Worm (Caenorhabditis elegans) whole organism, young adult: ENCODE results near the gene Y57G11A.4.

Experiments used
- B0019.2 ChIP-seq: fragments of 200-800 bp; sonication (Bioruptor generic); conservative IDR thresholded peaks from 2 replicates; pipeline ENCODE4 v1.3.6; 2022; ENCODE audit warnings: missing genetic modification reagents, missing genetic modification characterization, missing compliant biosample characterization
- B0336.3 ChIP-seq: fragments of 200-800 bp; sonication (Bioruptor generic); IDR thresholded peaks from 2 replicates; pipeline ENCODE4 v1.3.6; 2022; ENCODE audit warnings: missing genetic modification characterization, missing compliant biosample characterization
- C17E4.6 ChIP-seq: fragments of 200-800 bp; sonication (Bioruptor generic); IDR thresholded peaks from 2 replicates; pipeline ENCODE4 v1.3.6; 2022; ENCODE audit warnings: missing genetic modification reagents, missing genetic modification characterization, missing compliant biosample characterization
- D2030.7 ChIP-seq: fragments of 200-800 bp; sonication (Bioruptor generic); IDR thresholded peaks from 2 replicates; pipeline ENCODE4 v1.3.6; 2022; ENCODE audit warnings: missing genetic modification reagents, missing genetic modification characterization, missing compliant biosample characterization
- F33H1.4 ChIP-seq: fragments of 200-800 bp; sonication (Bioruptor generic); IDR thresholded peaks from 2 replicates; pipeline ENCODE4 v1.3.6; 2022; ENCODE audit warnings: missing genetic modification reagents, missing genetic modification characterization, missing compliant biosample characterization
- F39B2.1 ChIP-seq: fragments of 200-800 bp; sonication (Bioruptor generic); IDR thresholded peaks from 2 replicates; pipeline ENCODE4 v1.3.6; 2022; ENCODE audit warnings: missing genetic modification reagents, missing genetic modification characterization, missing compliant biosample characterization
- F49E8.2 ChIP-seq: sonication (generic microtip); optimal IDR thresholded peaks from 3 replicates; lab custom pipeline; 2017; ENCODE audit warnings: missing genetic modification characterization, mild to moderate bottlenecking, missing compliant biosample characterization, antibody characterized with exemption, moderate library complexity; ENCODE audit not compliant: insufficient read depth
- F55B11.4 ChIP-seq: sonication (generic microtip); optimal IDR thresholded peaks from 2 replicates; lab custom pipeline; 2016; ENCODE audit warnings: missing compliant biosample characterization, missing genetic modification characterization, borderline replicate concordance; ENCODE audit not compliant: insufficient read depth
- K11D2.4 ChIP-seq: fragments of 200-800 bp; sonication (Bioruptor generic); IDR thresholded peaks from 2 replicates; pipeline ENCODE4 v1.3.6; 2022; ENCODE audit warnings: missing genetic modification reagents, missing genetic modification characterization, missing compliant biosample characterization
- Y53F4B.3 ChIP-seq: fragments of 200-800 bp; sonication (Bioruptor generic); IDR thresholded peaks from 2 replicates; pipeline ENCODE4 v1.3.6; 2022; ENCODE audit warnings: missing genetic modification reagents, missing genetic modification characterization, missing compliant biosample characterization
- Y53G8AR.9 ChIP-seq: fragments of 200-800 bp; sonication (Bioruptor generic); conservative IDR thresholded peaks from 2 replicates; pipeline ENCODE4 v1.3.6; 2022; ENCODE audit warnings: missing genetic modification reagents, missing genetic modification characterization, missing compliant biosample characterization
- Y56A3A.18 ChIP-seq: fragments of 200-800 bp; sonication (Bioruptor generic); IDR thresholded peaks from 2 replicates; pipeline ENCODE4 v1.3.6; 2022; ENCODE audit warnings: missing genetic modification reagents, missing genetic modification characterization, missing compliant biosample characterization
- bed-1 ChIP-seq: fragments of 200-800 bp; sonication (Bioruptor generic); IDR thresholded peaks from 2 replicates; pipeline ENCODE4 v1.3.6; 2022; ENCODE audit warnings: missing genetic modification reagents, missing genetic modification characterization, missing compliant biosample characterization
- cebp-2 ChIP-seq: fragments of 200-800 bp; sonication (Bioruptor generic); IDR thresholded peaks from 2 replicates; pipeline ENCODE4 v1.3.6; 2022; ENCODE audit warnings: missing genetic modification characterization, missing compliant biosample characterization
- ceh-100 ChIP-seq: fragments of 200-800 bp; sonication (Bioruptor generic); IDR thresholded peaks from 2 replicates; pipeline ENCODE4 v1.3.6; 2022; ENCODE audit warnings: missing genetic modification reagents, missing genetic modification characterization, missing compliant biosample characterization
- ceh-27 ChIP-seq: fragments of 200-800 bp; sonication (Bioruptor generic); optimal IDR thresholded peaks from 2 replicates; lab custom pipeline; 2018; ENCODE audit warnings: mild to moderate bottlenecking, missing genetic modification characterization, moderate library complexity, missing compliant biosample characterization
- ceh-40 ChIP-seq: fragments of 200-800 bp; sonication (Bioruptor generic); IDR thresholded peaks from 2 replicates; pipeline ENCODE4 v1.3.6; 2022; ENCODE audit warnings: missing genetic modification characterization, missing compliant biosample characterization
- ceh-91 ChIP-seq: fragments of 200-800 bp; sonication (Bioruptor generic); IDR thresholded peaks from 2 replicates; pipeline ENCODE4 v1.3.6; 2022; ENCODE audit warnings: missing genetic modification reagents, missing genetic modification characterization, missing compliant biosample characterization
- dox-1 ChIP-seq: fragments of 200-800 bp; sonication (Bioruptor generic); IDR thresholded peaks from 2 replicates; pipeline ENCODE4 v1.3.6; 2022; ENCODE audit warnings: missing genetic modification reagents, missing genetic modification characterization, missing compliant biosample characterization
- dpl-1 ChIP-seq: fragments of 150-350 bp; optimal IDR thresholded peaks from 2 replicates; lab custom pipeline; 2014; ENCODE audit warnings: missing biosample characterization, missing genetic modification reagents, missing genetic modification characterization
- egrh-3 ChIP-seq: fragments of 200-800 bp; sonication (Bioruptor generic); IDR thresholded peaks from 2 replicates; pipeline ENCODE4 v1.3.6; 2022; ENCODE audit warnings: missing genetic modification reagents, missing genetic modification characterization, missing compliant biosample characterization
- ekl-4 ChIP-seq: fragments of 200-800 bp; sonication (Bioruptor generic); IDR thresholded peaks from 2 replicates; pipeline ENCODE4 v1.3.6; 2022; ENCODE audit warnings: missing genetic modification reagents, missing genetic modification characterization, missing compliant biosample characterization
- ets-4 ChIP-seq: fragments of 200-800 bp; sonication (Bioruptor generic); optimal IDR thresholded peaks from 2 replicates; lab custom pipeline; 2018; ENCODE audit warnings: mild to moderate bottlenecking, missing genetic modification characterization, missing compliant biosample characterization
- hmg-1.2 ChIP-seq: fragments of 200-800 bp; sonication (Bioruptor generic); IDR thresholded peaks from 2 replicates; pipeline ENCODE4 v1.3.6; 2022; ENCODE audit warnings: missing genetic modification reagents, missing genetic modification characterization, missing compliant biosample characterization
- hsf-1 ChIP-seq: fragments of 200-800 bp; sonication (Bioruptor generic); IDR thresholded peaks from 2 replicates; pipeline ENCODE4 v1.3.6; 2022; ENCODE audit warnings: missing genetic modification reagents, missing genetic modification characterization, missing compliant biosample characterization
- lin-54 ChIP-seq: fragments of 200-800 bp; sonication (Bioruptor generic); optimal IDR thresholded peaks from 2 replicates; lab custom pipeline; 2018; ENCODE audit warnings: mild to moderate bottlenecking, missing genetic modification characterization, missing compliant biosample characterization
- madf-6 ChIP-seq: fragments of 200-800 bp; sonication (Bioruptor generic); IDR thresholded peaks from 2 replicates; pipeline ENCODE4 v1.3.6; 2022; ENCODE audit warnings: missing genetic modification reagents, missing genetic modification characterization, missing compliant biosample characterization
- nfya-2 ChIP-seq: fragments of 200-800 bp; sonication (Bioruptor generic); IDR thresholded peaks from 2 replicates; pipeline ENCODE4 v1.3.6; 2022; ENCODE audit warnings: missing genetic modification reagents, missing genetic modification characterization, missing compliant biosample characterization
- nfyb-1 ChIP-seq: fragments of 200-800 bp; sonication (Bioruptor generic); IDR thresholded peaks from 2 replicates; pipeline ENCODE4 v1.3.6; 2022; ENCODE audit warnings: missing genetic modification reagents, missing genetic modification characterization, missing compliant biosample characterization
- snpc-3.4 ChIP-seq: sonication (generic microtip); optimal IDR thresholded peaks from 2 replicates; lab custom pipeline; 2017; ENCODE audit warnings: missing genetic modification characterization, mild to moderate bottlenecking, missing compliant biosample characterization, antibody characterized with exemption, moderate library complexity, missing genotype, missing genetic modification reagents
- tbp1 ChIP-seq: fragments of 200-800 bp; sonication (Bioruptor generic); optimal IDR thresholded peaks from 2 replicates; lab custom pipeline; 2018; ENCODE audit warnings: mild to moderate bottlenecking, missing genetic modification characterization, missing compliant biosample characterization
- xnd-1 ChIP-seq: sonication (generic microtip); optimal IDR thresholded peaks from 2 replicates; lab custom pipeline; 2016; ENCODE audit warnings: missing genotype, missing genetic modification reagents, missing genetic modification characterization, missing compliant biosample characterization
- ztf-25 ChIP-seq: fragments of 200-800 bp; sonication (Bioruptor generic); IDR thresholded peaks from 2 replicates; pipeline ENCODE4 v1.3.6; 2022; ENCODE audit warnings: missing genetic modification reagents, missing genetic modification characterization, missing compliant biosample characterization
- ztf-28 ChIP-seq: fragments of 200-800 bp; sonication (Bioruptor generic); IDR thresholded peaks from 2 replicates; pipeline ENCODE4 v1.3.6; 2022; ENCODE audit warnings: missing genetic modification reagents, missing genetic modification characterization, missing compliant biosample characterization

Gene Y57G11A.4

DNA sequence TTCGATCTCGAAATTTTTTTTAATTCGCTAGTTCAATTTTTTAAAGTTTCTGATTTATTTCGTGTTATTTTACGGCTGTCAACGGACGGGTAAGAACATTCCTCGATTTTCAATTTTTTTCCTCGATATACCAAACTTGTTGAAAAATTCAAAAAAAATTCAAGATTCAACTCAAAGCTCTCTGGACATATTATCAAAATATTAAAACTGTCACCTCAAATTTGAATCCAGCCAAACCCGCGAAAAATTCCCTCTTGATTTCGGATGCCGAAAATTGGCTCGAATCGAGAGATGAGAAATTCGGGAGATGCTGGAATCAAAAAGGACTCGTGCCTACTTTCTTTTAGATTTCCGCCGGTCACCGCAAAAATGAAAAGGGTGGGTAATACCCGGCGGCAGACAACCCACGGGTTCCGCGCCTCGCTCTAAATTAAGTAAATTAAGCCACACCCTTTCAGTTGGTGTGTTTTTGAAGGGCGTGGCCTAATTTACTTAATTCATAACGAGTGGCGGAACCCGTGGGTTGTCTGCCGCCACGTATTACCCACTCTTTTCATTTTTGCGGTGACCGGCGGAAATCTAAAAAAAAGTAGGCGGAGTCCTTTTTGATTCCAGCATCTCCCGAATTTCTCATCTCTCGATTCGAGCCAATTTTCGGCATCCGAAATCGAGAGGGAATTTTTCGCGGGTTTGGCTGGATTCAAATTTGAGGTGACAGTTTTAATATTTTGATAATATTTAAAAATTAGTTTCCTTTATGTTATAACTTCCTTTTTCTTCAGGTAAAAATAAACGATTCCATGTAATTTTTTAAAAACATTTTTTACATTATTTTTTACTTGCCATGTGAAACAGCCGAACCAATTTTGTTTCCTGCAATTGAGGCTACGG, 43.4 kb downstream of the Y57G11A.4 start (continued):
- TF ChIP-seq ceh-100 (GFP tag; lab: Robert Waterston, UW), result peak; percentile 87
- TF ChIP-seq B0019.2, result peak; percentile 39; the same call in 1 of the 2 replicates
- peak; percentile 52; the same call in 1 of the 2 replicates for TF ChIP-seq B0336.3 (GFP tag; lab: Robert Waterston, UW)
- TF ChIP-seq ceh-91, result peak; percentile 62; the same call in 1 of the 2 replicates
- peak; percentile 18 for TF ChIP-seq F49E8.2 (tag; lab: Kevin White, UChicago)
- TF ChIP-seq hsf-1 (GFP tag; lab: Robert Waterston, UW), result peak; percentile 80
- TF ChIP-seq tbp1 (GFP tag; lab: Kevin White, UChicago), result peak; percentile 68
- peak; percentile 82; the same call in 1 of the 2 replicates for TF ChIP-seq ztf-28 (GFP tag; lab: Robert Waterston, UW)
- TF ChIP-seq hmg-1.2 (GFP tag; lab: Robert Waterston, UW), result peak; percentile 84
- TF ChIP-seq egrh-3, result peak; percentile 45; the same call in 1 of the 2 replicates
- TF ChIP-seq ztf-25 (GFP tag; lab: Robert Waterston, UW), result 0 out of 2 replicates have a peak, but pooled peaks have one; percentile 25
- TF ChIP-seq madf-6 (GFP tag; lab: Robert Waterston, UW), result peak; percentile 88
- TF ChIP-seq cebp-2 (GFP tag; lab: Robert Waterston, UW), result peak; percentile 91; the same call in 1 of the 2 replicates
- TF ChIP-seq F33H1.4, result peak; percentile 63
- TF ChIP-seq Y56A3A.18 (GFP tag; lab: Robert Waterston, UW), result peak; percentile 72
- peak; percentile 77 for TF ChIP-seq nfyb-1 (GFP tag; lab: Robert Waterston, UW)
- peak; percentile 26 for TF ChIP-seq lin-54
- TF ChIP-seq ekl-4 (GFP tag; lab: Robert Waterston, UW), result peak; percentile 78
- peak; percentile 33 for TF ChIP-seq xnd-1
- 0 out of 2 replicates have a peak, but pooled peaks have one; percentile 10 for TF ChIP-seq F39B2.1 (GFP tag; lab: Robert Waterston, UW)
- TF ChIP-seq C17E4.6 (GFP tag; lab: Robert Waterston, UW), result peak; percentile 73; the same call in 1 of the 2 replicates
- TF ChIP-seq snpc-3.4 (tag; lab: Kevin White, UChicago), result peak; percentile 16
- TF ChIP-seq D2030.7, result peak; percentile 97
- TF ChIP-seq nfya-2 (GFP tag; lab: Robert Waterston, UW), result 0 out of 2 replicates have a peak, but pooled peaks have one; percentile 55
- TF ChIP-seq dox-1 (GFP tag; lab: Robert Waterston, UW), result peak; percentile 86
- TF ChIP-seq Y53G8AR.9 (GFP tag; lab: Robert Waterston, UW), result peak; percentile 86

DNA sequence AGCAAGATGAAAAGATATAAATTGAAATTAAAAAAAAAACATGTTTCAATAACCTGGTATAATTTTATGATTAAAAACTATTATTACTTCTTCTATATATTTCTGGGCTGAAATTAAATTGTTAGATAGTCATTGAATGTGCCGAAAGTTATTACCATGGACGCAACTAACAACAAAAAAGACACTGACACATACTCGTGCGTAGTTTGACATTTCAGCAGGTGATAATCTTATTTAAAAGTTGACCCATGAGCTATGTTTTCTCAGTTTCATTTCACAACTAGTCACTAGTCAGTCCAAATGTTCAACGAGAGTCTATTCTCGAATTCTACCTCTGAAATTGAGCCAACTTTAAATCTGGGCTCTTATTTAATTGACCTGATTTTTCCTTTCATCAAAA, 46.6 kb downstream of the Y57G11A.4 start, which contains the start of gene T27E7.3:
TSS of gene T27E7.3 (plus strand) at position 301 of the 400 bp plus-strand sequence.
- TF ChIP-seq ets-4 (GFP tag; lab: Kevin White, UChicago) (no peak), Y53G8AR.9 (GFP tag; lab: Robert Waterston, UW) (no peak), Y53F4B.3 (GFP tag; lab: Robert Waterston, UW) (no peak), ceh-40 (no peak), K11D2.4 (no peak), ceh-27 (GFP tag; lab: Kevin White, UChicago) (no peak), F55B11.4 (tag; lab: Kevin White, UChicago) (no peak), dpl-1 (GFP tag; lab: Kevin White, UChicago) (no peak), bed-1 (GFP tag; lab: Robert Waterston, UW) (no peak)
